Worm (Caenorhabditis elegans) whole organism, L3 larva: ENCODE measurements around the gene srgp-1.

Experiments
- ZK546.5 ChIP-seq: sonication (generic microtip); optimal IDR thresholded peaks from 2 replicates; lab custom pipeline; 2017; ENCODE audit warnings: missing biosample characterization, missing genetic modification characterization
- ceh-82 ChIP-seq: fragments of 150-350 bp; optimal IDR thresholded peaks from 2 replicates; lab custom pipeline; 2014; ENCODE audit warnings: missing biosample characterization, missing genetic modification characterization
- ceh-9 ChIP-seq: sonication (generic microtip); optimal IDR thresholded peaks from 2 replicates; lab custom pipeline; 2018; ENCODE audit warnings: missing biosample characterization, missing genetic modification characterization
- elt-1 ChIP-seq: fragments of 150-350 bp; optimal IDR thresholded peaks from 2 replicates; lab custom pipeline; 2014; ENCODE audit warnings: missing biosample characterization, missing genetic modification characterization
- lin-39 ChIP-seq: fragments of 150-350 bp; optimal IDR thresholded peaks from 2 replicates; lab custom pipeline; 2018; ENCODE audit warnings: missing biosample characterization, missing genetic modification reagents, missing genetic modification characterization
- nhr-11 ChIP-seq: fragments of 150-350 bp; optimal IDR thresholded peaks from 2 replicates; lab custom pipeline; 2014; ENCODE audit warnings: missing biosample characterization, missing genetic modification characterization
- nhr-28 ChIP-seq: fragments of 150-350 bp; optimal IDR thresholded peaks from 2 replicates; lab custom pipeline; 2014; ENCODE audit warnings: missing biosample characterization, missing genetic modification characterization
- nhr-76 ChIP-seq: fragments of 150-350 bp; sonication (generic microtip); optimal IDR thresholded peaks from 5 replicates; lab custom pipeline; 2014; ENCODE audit warnings: missing biosample characterization, missing genetic modification characterization
- unc-62 ChIP-seq: fragments of 150-350 bp; sonication (generic microtip); optimal IDR thresholded peaks from 4 replicates; lab custom pipeline; 2014; ENCODE audit warnings: missing biosample characterization, missing genetic modification reagents, missing genetic modification characterization
- ztf-4 ChIP-seq: fragments of 150-350 bp; optimal IDR thresholded peaks from 2 replicates; lab custom pipeline; 2014; ENCODE audit warnings: missing biosample characterization, missing genetic modification characterization

- no peak for TF ChIP-seq ztf-4
- no peak for TF ChIP-seq elt-1 (tag; lab: Kevin White, UChicago)
- no peak for TF ChIP-seq ceh-82
- TF ChIP-seq lin-39, result no peak
- TF ChIP-seq ZK546.5 (tag; lab: Kevin White, UChicago), result no peak
- TF ChIP-seq nhr-11 (tag; lab: Kevin White, UChicago), result no peak
- TF ChIP-seq ceh-9 (tag; lab: Kevin White, UChicago), result no peak
- TF ChIP-seq unc-62 (GFP tag; lab: Kevin White, UChicago), result no peak
- no peak for TF ChIP-seq nhr-76 (tag; lab: Kevin White, UChicago)
- no peak for TF ChIP-seq nhr-28 (tag; lab: Kevin White, UChicago)
Observed at ce11 chrIV:11620909-11621308, 50.6 kb downstream of the srgp-1 start, which contains the start of gene dsl-5.
